Fruit fly (Drosophila melanogaster) whole organism, embryonic: Measurements from ENCODE around the gene Mo25.

Experiments
- B-H1 ChIP-seq: fragments of 200-800 bp; sonication (Bioruptor generic); IDR thresholded peaks from 3 replicates; pipeline ENCODE4 v1.3.6; 2022; ENCODE audit warnings: missing biosample characterization, missing genetic modification characterization
- CG10979 ChIP-seq: fragments of 200-800 bp; sonication (Bioruptor generic); optimal IDR thresholded peaks from 2 replicates; lab custom pipeline; 2018; ENCODE audit warnings: missing biosample characterization, mild to moderate bottlenecking, missing genetic modification characterization, moderate library complexity
- CG11398 ChIP-seq: fragments of 200-800 bp; sonication (Bioruptor generic); optimal IDR thresholded peaks from 2 replicates; lab custom pipeline; 2016; ENCODE audit warnings: missing biosample characterization, missing genetic modification characterization
- CG12391 ChIP-seq: fragments of 200-800 bp; sonication (Bioruptor generic); optimal IDR thresholded peaks from 3 replicates; lab custom pipeline; 2018; ENCODE audit warnings: missing biosample characterization, mild to moderate bottlenecking, missing genetic modification characterization, moderate library complexity
- CG12769 ChIP-seq: fragments of 200-800 bp; sonication (Bioruptor generic); optimal IDR thresholded peaks from 2 replicates; lab custom pipeline; 2019; ENCODE audit warnings: missing biosample characterization, mild to moderate bottlenecking, missing genetic modification characterization, moderate library complexity
- CG15073 ChIP-seq: fragments of 200-800 bp; sonication (Bioruptor generic); optimal IDR thresholded peaks from 2 replicates; lab custom pipeline; 2016; ENCODE audit warnings: missing biosample characterization, missing genetic modification characterization
- CG17385 ChIP-seq: fragments of 200-800 bp; sonication (Bioruptor generic); optimal IDR thresholded peaks from 3 replicates; lab custom pipeline; 2018; ENCODE audit warnings: missing biosample characterization, mild to moderate bottlenecking, missing genetic modification characterization
- CG2116 ChIP-seq: fragments of 200-800 bp; sonication (Bioruptor generic); optimal IDR thresholded peaks from 3 replicates; lab custom pipeline; 2018; ENCODE audit warnings: missing biosample characterization, mild to moderate bottlenecking, missing genetic modification characterization
- CG33213 ChIP-seq: fragments of 200-800 bp; sonication (Bioruptor generic); optimal IDR thresholded peaks from 3 replicates; lab custom pipeline; 2016; ENCODE audit warnings: missing biosample characterization, missing genetic modification characterization
- CG34224 ChIP-seq: fragments of 200-800 bp; sonication (Bioruptor generic); IDR thresholded peaks from 3 replicates; pipeline ENCODE4 v1.3.6; 2022; ENCODE audit warnings: missing biosample characterization, missing genetic modification characterization; ENCODE audit not compliant: partially characterized antibody
- CG34376 ChIP-seq: fragments of 200-800 bp; sonication (Bioruptor generic); optimal IDR thresholded peaks from 2 replicates; lab custom pipeline; 2018; ENCODE audit warnings: missing biosample characterization, mild to moderate bottlenecking, missing genetic modification characterization
- CG4360 ChIP-seq: fragments of 200-800 bp; sonication (Bioruptor generic); IDR thresholded peaks from 2 replicates; pipeline ENCODE4 v1.3.6; 2022; ENCODE audit warnings: missing biosample characterization, missing genetic modification characterization
- CG6683 ChIP-seq: fragments of 200-800 bp; sonication (Bioruptor generic); optimal IDR thresholded peaks from 2 replicates; lab custom pipeline; 2017; ENCODE audit warnings: missing biosample characterization, mild to moderate bottlenecking, missing genetic modification characterization, missing genetic modification reagents
- CG6854 ChIP-seq: fragments of 200-800 bp; sonication (Bioruptor generic); optimal IDR thresholded peaks from 3 replicates; lab custom pipeline; 2017; ENCODE audit warnings: missing biosample characterization, mild to moderate bottlenecking, missing genetic modification characterization
- CG7839 ChIP-seq: fragments of 200-800 bp; sonication (Bioruptor generic); optimal IDR thresholded peaks from 3 replicates; lab custom pipeline; 2018; ENCODE audit warnings: missing biosample characterization, mild to moderate bottlenecking, missing genetic modification characterization, moderate library complexity
- CG9817 ChIP-seq: fragments of 200-800 bp; sonication (Bioruptor generic); optimal IDR thresholded peaks from 2 replicates; lab custom pipeline; 2018; ENCODE audit warnings: missing biosample characterization, mild to moderate bottlenecking, missing genetic modification characterization, moderate library complexity
- CoRest ChIP-seq: fragments of 200-800 bp; sonication (Bioruptor generic); optimal IDR thresholded peaks from 3 replicates; lab custom pipeline; 2018; ENCODE audit warnings: missing biosample characterization, mild to moderate bottlenecking, missing genetic modification characterization, moderate library complexity
- Dll ChIP-seq: fragments of 200-800 bp; sonication (Bioruptor generic); IDR thresholded peaks from 4 replicates; pipeline ENCODE4 v1.3.6; 2022; ENCODE audit warnings: missing biosample characterization, missing genetic modification characterization; ENCODE audit not compliant: partially characterized antibody
- Dp ChIP-seq: fragments of 200-800 bp; sonication (Bioruptor generic); optimal IDR thresholded peaks from 2 replicates; lab custom pipeline; 2018; ENCODE audit warnings: missing biosample characterization, mild to moderate bottlenecking, missing genetic modification characterization, moderate library complexity
- E2f2 ChIP-seq: fragments of 200-800 bp; sonication (Bioruptor generic); IDR thresholded peaks from 2 replicates; pipeline ENCODE4 v1.3.6; 2022; ENCODE audit warnings: missing biosample characterization, missing genetic modification characterization
- HLH4C ChIP-seq: fragments of 200-800 bp; sonication (Bioruptor generic); IDR thresholded peaks from 3 replicates; pipeline ENCODE4 v1.3.6; 2022; ENCODE audit warnings: missing biosample characterization, missing genetic modification characterization; ENCODE audit not compliant: partially characterized antibody
- HLHmδ ChIP-seq: fragments of 200-800 bp; sonication (Bioruptor generic); optimal IDR thresholded peaks from 2 replicates; lab custom pipeline; 2018; ENCODE audit warnings: missing biosample characterization, mild to moderate bottlenecking, missing genetic modification characterization, moderate library complexity
- Hey ChIP-seq: fragments of 200-800 bp; sonication (Bioruptor generic); optimal IDR thresholded peaks from 3 replicates; lab custom pipeline; 2018; ENCODE audit warnings: missing biosample characterization, mild to moderate bottlenecking, missing genetic modification characterization
- Hmx ChIP-seq: fragments of 200-800 bp; sonication (Bioruptor generic); optimal IDR thresholded peaks from 2 replicates; lab custom pipeline; 2016; ENCODE audit warnings: missing biosample characterization, missing genetic modification characterization
- MBD-R2 ChIP-seq: fragments of 200-800 bp; sonication (Bioruptor generic); IDR thresholded peaks from 2 replicates; pipeline ENCODE4 v1.3.6; 2022; ENCODE audit warnings: missing biosample characterization, missing genetic modification characterization
- MESR4 ChIP-seq: fragments of 200-800 bp; sonication (Bioruptor generic); optimal IDR thresholded peaks from 2 replicates; lab custom pipeline; 2018; ENCODE audit warnings: missing biosample characterization, mild to moderate bottlenecking, missing genetic modification characterization, moderate library complexity
- MTF-1 ChIP-seq: fragments of 200-800 bp; sonication (Bioruptor generic); optimal IDR thresholded peaks from 2 replicates; lab custom pipeline; 2018; ENCODE audit warnings: missing biosample characterization, mild to moderate bottlenecking, missing genetic modification characterization, borderline replicate concordance
- Rfx ChIP-seq: fragments of 200-800 bp; sonication (Bioruptor generic); IDR thresholded peaks from 2 replicates; pipeline ENCODE4 v1.3.6; 2022; ENCODE audit warnings: missing biosample characterization, missing genetic modification characterization
- Rx ChIP-seq: fragments of 200-800 bp; sonication (Bioruptor generic); IDR thresholded peaks from 2 replicates; pipeline ENCODE4 v1.3.6; 2022; ENCODE audit warnings: missing biosample characterization, missing genetic modification characterization
- Spps ChIP-seq: fragments of 200-800 bp; sonication (Bioruptor generic); optimal IDR thresholded peaks from 2 replicates; lab custom pipeline; 2018; ENCODE audit warnings: missing biosample characterization, mild to moderate bottlenecking, missing genetic modification characterization
- Ssrp ChIP-seq: fragments of 200-800 bp; sonication (Bioruptor generic); optimal IDR thresholded peaks from 2 replicates; lab custom pipeline; 2018; ENCODE audit warnings: missing biosample characterization, mild to moderate bottlenecking, missing genetic modification characterization, moderate library complexity
- Taf1 ChIP-seq: fragments of 200-800 bp; sonication (Bioruptor generic); IDR thresholded peaks from 2 replicates; pipeline ENCODE4 v1.3.6; 2022; ENCODE audit warnings: missing biosample characterization, missing genetic modification characterization
- ap ChIP-seq: fragments of 200-800 bp; sonication (Bioruptor generic); IDR thresholded peaks from 2 replicates; pipeline ENCODE4 v1.3.6; 2022; ENCODE audit warnings: missing biosample characterization, missing genetic modification characterization
- danr ChIP-seq: fragments of 200-800 bp; sonication (Bioruptor generic); IDR thresholded peaks from 2 replicates; pipeline ENCODE4 v1.3.6; 2022; ENCODE audit warnings: missing biosample characterization, missing genetic modification characterization
- dmrt11E ChIP-seq: fragments of 200-800 bp; sonication (Bioruptor generic); optimal IDR thresholded peaks from 3 replicates; lab custom pipeline; 2018; ENCODE audit warnings: missing biosample characterization, mild to moderate bottlenecking, missing genetic modification characterization, moderate library complexity
- eve ChIP-seq, 2 experiments: fragments of >200 bp; optimal IDR thresholded peaks; 2 replicates each; lab custom pipeline; 2017; ENCODE audit warnings: missing biosample characterization in 2 of 2, missing genetic modification characterization in 2 of 2
- fd64A ChIP-seq: fragments of 200-800 bp; sonication (Bioruptor generic); optimal IDR thresholded peaks from 3 replicates; lab custom pipeline; 2018; ENCODE audit warnings: missing biosample characterization, mild to moderate bottlenecking, missing genetic modification characterization
- fru ChIP-seq: fragments of >200 bp; optimal IDR thresholded peaks from 2 replicates; lab custom pipeline; 2017
- gem ChIP-seq: fragments of 200-800 bp; sonication (Bioruptor generic); optimal IDR thresholded peaks from 2 replicates; lab custom pipeline; 2019; ENCODE audit warnings: missing biosample characterization, mild to moderate bottlenecking, missing genetic modification characterization, moderate library complexity
- her ChIP-seq: fragments of 200-800 bp; sonication (Bioruptor generic); optimal IDR thresholded peaks from 2 replicates; lab custom pipeline; 2016; ENCODE audit warnings: missing biosample characterization, missing genetic modification characterization
- hth ChIP-seq: fragments of >200 bp; optimal IDR thresholded peaks from 2 replicates; lab custom pipeline; 2017; ENCODE audit warnings: inconsistent platforms
- ind ChIP-seq: fragments of 200-800 bp; sonication (Bioruptor generic); optimal IDR thresholded peaks from 3 replicates; lab custom pipeline; 2016; ENCODE audit warnings: missing biosample characterization, missing genetic modification characterization
- insv ChIP-seq, 2 experiments: fragments of 200-800 bp; sonication (Bioruptor generic); optimal IDR thresholded peaks; 3 replicates each; lab custom pipeline; 2016 to 2018; ENCODE audit warnings: missing biosample characterization in 2 of 2, missing genetic modification characterization in 2 of 2
- jing ChIP-seq: fragments of 200-800 bp; sonication (Bioruptor generic); optimal IDR thresholded peaks from 2 replicates; lab custom pipeline; 2018; ENCODE audit warnings: missing biosample characterization, mild to moderate bottlenecking, missing genetic modification characterization
- pzg ChIP-seq: fragments of 200-800 bp; sonication (Bioruptor generic); optimal IDR thresholded peaks from 3 replicates; lab custom pipeline; 2018; ENCODE audit warnings: missing biosample characterization, mild to moderate bottlenecking, missing genetic modification characterization, moderate library complexity
- repo ChIP-seq: fragments of 200-800 bp; sonication (Bioruptor generic); optimal IDR thresholded peaks from 2 replicates; lab custom pipeline; 2016; ENCODE audit warnings: missing biosample characterization, missing genetic modification characterization
- ro ChIP-seq: fragments of 200-800 bp; sonication (Bioruptor generic); IDR thresholded peaks from 2 replicates; pipeline ENCODE4 v1.3.6; 2022; ENCODE audit warnings: missing biosample characterization, missing genetic modification characterization
- row ChIP-seq: fragments of 200-800 bp; sonication (Bioruptor generic); IDR thresholded peaks from 3 replicates; pipeline ENCODE4 v1.3.6; 2022; ENCODE audit warnings: missing biosample characterization, missing genetic modification characterization
- schlank ChIP-seq: fragments of 200-800 bp; sonication (Bioruptor generic); optimal IDR thresholded peaks from 2 replicates; lab custom pipeline; 2018; ENCODE audit warnings: missing biosample characterization, mild to moderate bottlenecking, missing genetic modification characterization
- stwl ChIP-seq: fragments of 200-800 bp; sonication (Bioruptor generic); optimal IDR thresholded peaks from 3 replicates; lab custom pipeline; 2018; ENCODE audit warnings: missing biosample characterization, mild to moderate bottlenecking, missing genetic modification characterization, moderate library complexity
- tio ChIP-seq: fragments of 200-800 bp; sonication (Bioruptor generic); optimal IDR thresholded peaks from 2 replicates; lab custom pipeline; 2017; ENCODE audit warnings: missing biosample characterization, missing genetic modification characterization, inconsistent platforms
- wdn ChIP-seq: fragments of 200-800 bp; sonication (Bioruptor generic); IDR thresholded peaks from 2 replicates; pipeline ENCODE4 v1.3.6; 2022; ENCODE audit warnings: missing biosample characterization, missing genetic modification characterization
- yki ChIP-seq: fragments of >200 bp; optimal IDR thresholded peaks from 3 replicates; lab custom pipeline; 2018

The Mo25 gene

dm6 chr3L:16566093-16566492, 49.2 kb downstream of the Mo25 start (continued):
- no peak for TF ChIP-seq CG34224 (GFP tag; lab: Robert Waterston, UW)
- no peak for TF ChIP-seq her
- TF ChIP-seq danr (GFP tag; lab: Robert Waterston, UW): no peak
- TF ChIP-seq schlank (tag; lab: Kevin White, UChicago): no peak
- no peak for TF ChIP-seq CG9817 (tag; lab: Kevin White, UChicago)
- TF ChIP-seq B-H1 (GFP tag; lab: Robert Waterston, UW): no peak
- TF ChIP-seq E2f2: no peak
- no peak for TF ChIP-seq Dll (GFP tag; lab: Robert Waterston, UW)
- peak; percentile 17 for TF ChIP-seq CoRest (tag; lab: Kevin White, UChicago)
- no peak for TF ChIP-seq Rx (GFP tag; lab: Robert Waterston, UW)
- no peak for TF ChIP-seq MBD-R2 (GFP tag; lab: Robert Waterston, UW)
- TF ChIP-seq stwl (tag; lab: Kevin White, UChicago): no peak
- TF ChIP-seq Dp (GFP tag; lab: Kevin White, UChicago): no peak
- no peak for TF ChIP-seq fru
- peak; percentile 49 for TF ChIP-seq row (GFP tag; lab: Robert Waterston, UW)
- TF ChIP-seq CG10979: peak; percentile 43
- TF ChIP-seq jing (GFP tag; lab: Kevin White, UChicago): no peak
- TF ChIP-seq eve (GFP tag; optimal IDR thresholded peaks at IDR 0.05; lab: Kevin White, UChicago): no peak
- peak; percentile 22 for TF ChIP-seq CG7839
- TF ChIP-seq ro (GFP tag; lab: Robert Waterston, UW): no peak
- no peak for TF ChIP-seq MTF-1
- no peak for TF ChIP-seq pzg
- peak; percentile 29 for TF ChIP-seq CG12391
- no peak for TF ChIP-seq Taf1
- no peak for TF ChIP-seq Spps (tag; lab: Kevin White, UChicago)
- no peak for TF ChIP-seq CG6854 (GFP tag; lab: Kevin White, UChicago)
- TF ChIP-seq ind (GFP tag; lab: Kevin White, UChicago): no peak
- no peak for TF ChIP-seq wdn (GFP tag; lab: Robert Waterston, UW)
- no peak for TF ChIP-seq ap (GFP tag; lab: Robert Waterston, UW)
- TF ChIP-seq fd64A: no peak
- TF ChIP-seq HLHmδ (GFP tag; lab: Kevin White, UChicago): no peak
- TF ChIP-seq Ssrp (tag; lab: Kevin White, UChicago): no peak
- TF ChIP-seq CG12769: no peak
- no peak for TF ChIP-seq tio (GFP tag; lab: Kevin White, UChicago)
- TF ChIP-seq HLH4C (GFP tag; lab: Robert Waterston, UW): no peak
- TF ChIP-seq gem (tag; lab: Kevin White, UChicago): peak; percentile 30
- TF ChIP-seq yki (lab: Kevin White, UChicago): no peak
- no peak for TF ChIP-seq hth (lab: Kevin White, UChicago)
- TF ChIP-seq CG34376 (GFP tag; lab: Kevin White, UChicago): no peak
- TF ChIP-seq CG2116 (GFP tag; lab: Kevin White, UChicago): no peak
- peak; percentile 34 for TF ChIP-seq dmrt11E (tag; lab: Kevin White, UChicago)
- no peak for TF ChIP-seq CG33213 (GFP tag; lab: Kevin White, UChicago)
- TF ChIP-seq insv (GFP tag; optimal IDR thresholded peaks at IDR 0.05; lab: Kevin White, UChicago): no peak
- TF ChIP-seq CG15073: no peak
- no peak for TF ChIP-seq CG11398 (GFP tag; lab: Kevin White, UChicago)
- no peak for TF ChIP-seq CG6683 (GFP tag; lab: Kevin White, UChicago)
- TF ChIP-seq Rfx (GFP tag; lab: Robert Waterston, UW): no peak
- TF ChIP-seq CG4360 (GFP tag; lab: Robert Waterston, UW): no peak
- TF ChIP-seq Hmx (GFP tag; lab: Kevin White, UChicago): no peak
- TF ChIP-seq CG17385 (GFP tag; lab: Kevin White, UChicago): no peak
- TF ChIP-seq MESR4 (GFP tag; lab: Kevin White, UChicago): no peak
- no peak for TF ChIP-seq Hey
- no peak for TF ChIP-seq repo
